Worm (Caenorhabditis elegans) whole organism, L4/young adult: ENCODE data around the gene clec-71.
"Not testable (repeated sequence)": the region's sequence is repeated elsewhere in the genome, so short reads cannot be mapped to it uniquely, and the experiment has no call there.

Experiments
- W03F9.2 ChIP-seq: fragments of 150-350 bp; optimal IDR thresholded peaks from 2 replicates; lab custom pipeline; 2014; ENCODE audit warnings: missing biosample characterization, missing genetic modification characterization
- dao-5 ChIP-seq: sonication (generic microtip); optimal IDR thresholded peaks from 2 replicates; lab custom pipeline; 2016; ENCODE audit warnings: missing genotype, missing genetic modification characterization, moderate library complexity, missing compliant biosample characterization
- him-1 ChIP-seq: sonication (generic microtip); optimal IDR thresholded peaks from 2 replicates; lab custom pipeline; 2016; ENCODE audit warnings: missing genotype, missing genetic modification reagents, missing genetic modification characterization, missing compliant biosample characterization

The clec-71 gene

ce11 chrIV:3937097-3937496, at the start of gene clec-71:
Gene clec-71 (plus strand): TSS chrIV:3937458.
- no peak for TF ChIP-seq dao-5 (tag; lab: Kevin White, UChicago)
- no peak for TF ChIP-seq him-1
- no peak for TF ChIP-seq W03F9.2 (tag; lab: Kevin White, UChicago)

- TF ChIP-seq him-1 = no peak
- no peak for TF ChIP-seq W03F9.2 (tag; lab: Kevin White, UChicago)
- TF ChIP-seq dao-5 (tag; lab: Kevin White, UChicago) = no peak
These were observed 48.3 kb upstream of the clec-71 start, which contains the start of gene oac-21 for ce11 chrIV:3888963-3889362. Gene oac-21 (plus strand): TSS chrIV:3889263.

DNA sequence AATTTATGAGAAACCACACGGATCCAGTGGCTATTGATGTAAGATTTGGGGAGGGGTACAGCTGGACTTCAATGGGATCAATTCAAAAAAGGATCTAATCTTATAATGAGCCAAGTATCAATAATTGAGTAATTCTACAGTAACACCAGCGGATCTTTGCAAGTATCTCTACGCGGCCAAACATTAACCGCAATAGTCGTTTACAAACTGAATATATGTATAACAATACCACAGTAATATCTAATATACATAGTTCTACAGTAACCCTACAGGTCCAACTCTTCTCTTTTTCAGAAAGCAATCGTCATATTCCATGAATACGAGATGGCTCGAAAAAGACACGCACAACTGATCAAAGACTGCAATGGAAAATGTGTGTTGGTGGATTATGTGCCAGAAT, 45.2 kb upstream of the clec-71 start, which contains the start of gene F56D6.9:
Gene F56D6.9, plus strand, starts transcription at position 301 of the 400 bp plus-strand sequence.
- TF ChIP-seq dao-5 (tag; lab: Kevin White, UChicago) = no peak
- no peak for TF ChIP-seq W03F9.2 (tag; lab: Kevin White, UChicago)
- no peak for TF ChIP-seq him-1

ce11 chrIV:3894004-3894480, 43.2 kb upstream of the clec-71 start, which contains the start of gene F56D6.8:
Gene F56D6.8 (minus strand): TSS chrIV:3894430.
- TF ChIP-seq him-1 (no peak), dao-5 (tag; lab: Kevin White, UChicago) (no peak), W03F9.2 (tag; lab: Kevin White, UChicago) (no peak)

ce11 chrIV:3894770-3895169, 42.5 kb upstream of the clec-71 start, which contains the start of gene dct-8:
Gene dct-8 (plus strand): TSS chrIV:3895070.
- no peak for TF ChIP-seq W03F9.2 (tag; lab: Kevin White, UChicago)
- no peak for TF ChIP-seq him-1
- TF ChIP-seq dao-5 (tag; lab: Kevin White, UChicago) = no peak

DNA sequence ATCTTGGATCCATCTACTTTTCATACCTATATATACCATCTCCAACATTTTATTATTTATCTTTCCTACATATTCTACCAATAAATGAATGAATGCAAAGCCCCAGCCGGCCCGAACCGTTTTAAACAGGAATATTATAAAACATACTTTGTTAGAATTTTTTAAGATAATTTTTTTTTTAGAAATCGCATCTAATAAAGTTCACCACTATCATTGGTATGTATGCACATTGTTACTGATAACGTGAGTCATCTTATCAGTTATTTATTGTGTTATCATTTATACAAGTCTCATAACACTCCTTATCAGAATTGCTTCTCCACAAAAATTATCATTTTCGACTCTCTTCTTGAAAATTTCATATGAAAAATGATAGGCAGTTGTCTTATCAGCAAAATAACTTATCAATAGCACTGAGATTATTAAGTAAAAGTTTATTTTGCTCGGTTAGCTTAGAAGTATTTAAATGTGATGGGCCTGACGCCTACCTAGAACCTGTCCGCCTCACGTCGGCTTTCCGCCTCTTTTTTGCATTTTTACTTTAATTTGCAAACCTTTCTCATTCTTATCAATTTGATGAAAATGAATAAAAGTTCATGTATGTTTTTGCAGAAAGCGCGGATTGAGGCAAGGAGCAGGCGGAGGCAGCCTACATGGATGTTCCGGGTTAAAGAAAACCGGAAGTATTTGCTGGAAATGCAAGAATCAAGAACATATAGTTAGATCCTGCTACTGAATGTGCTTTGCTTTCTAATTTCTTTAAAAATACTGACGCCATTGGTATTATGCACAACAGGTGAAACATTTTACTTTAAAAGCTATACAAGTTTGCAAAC, 37.3 kb upstream of the clec-71 start, which contains the start of gene srz-62:
Gene srz-62, plus strand, starts transcription at position 786 of the 836 bp plus-strand sequence.
- TF ChIP-seq dao-5 (tag; lab: Kevin White, UChicago) (no peak), him-1 (no peak), W03F9.2 (tag; lab: Kevin White, UChicago) (no peak)

- TF ChIP-seq him-1 (no peak), dao-5 (tag; lab: Kevin White, UChicago) (no peak), W03F9.2 (tag; lab: Kevin White, UChicago) (no peak)
These were observed 34.3 kb upstream of the clec-71 start, which contains the start of gene F56D6.6 for ce11 chrIV:3902955-3903354. Gene F56D6.6 (plus strand): TSS chrIV:3903255.

ce11 chrIV:3904620-3905019, 32.6 kb upstream of the clec-71 start, which contains the start of gene F56D6.21:
Gene F56D6.21 (plus strand): TSS chrIV:3904920.
- TF ChIP-seq W03F9.2 (tag; lab: Kevin White, UChicago) (no peak), him-1 (no peak), dao-5 (tag; lab: Kevin White, UChicago) (no peak)

DNA sequence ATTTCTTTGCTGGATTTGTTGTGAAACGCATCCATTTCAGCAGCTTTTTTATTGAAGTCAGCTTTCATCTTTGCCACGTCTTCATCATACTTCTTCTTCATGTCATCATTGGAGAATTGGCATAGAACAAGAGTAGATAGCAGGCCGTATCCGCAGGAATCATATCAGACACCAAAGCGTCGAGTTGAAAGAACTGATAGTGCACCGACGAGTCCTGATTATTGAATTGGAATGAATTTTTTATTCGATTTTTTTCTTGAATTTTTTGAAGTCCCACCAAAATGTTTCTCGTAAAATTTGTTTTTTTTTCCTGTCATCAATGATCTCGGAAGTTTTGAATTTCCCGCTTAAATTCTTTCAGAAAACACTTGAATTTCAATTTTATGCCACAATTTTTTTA, 30.9 kb upstream of the clec-71 start, which contains the start of gene F56D6.11:
Gene F56D6.11, minus strand, starts transcription at position 101 of the 400 bp plus-strand sequence.
- TF ChIP-seq dao-5 (tag; lab: Kevin White, UChicago) (no peak), W03F9.2 (tag; lab: Kevin White, UChicago) (no peak)

- TF ChIP-seq W03F9.2 (tag; lab: Kevin White, UChicago) = no peak
- TF ChIP-seq dao-5 (tag; lab: Kevin White, UChicago) = no peak
- TF ChIP-seq him-1 = no peak
These were observed 29.6 kb upstream of the clec-71 start, which contains the start of the genes F56D6.22 and F56D6.12 for ce11 chrIV:3907506-3908188. Gene F56D6.22 (minus strand): TSS chrIV:3907606. Gene F56D6.12 (plus strand): TSS chrIV:3908138.

DNA sequence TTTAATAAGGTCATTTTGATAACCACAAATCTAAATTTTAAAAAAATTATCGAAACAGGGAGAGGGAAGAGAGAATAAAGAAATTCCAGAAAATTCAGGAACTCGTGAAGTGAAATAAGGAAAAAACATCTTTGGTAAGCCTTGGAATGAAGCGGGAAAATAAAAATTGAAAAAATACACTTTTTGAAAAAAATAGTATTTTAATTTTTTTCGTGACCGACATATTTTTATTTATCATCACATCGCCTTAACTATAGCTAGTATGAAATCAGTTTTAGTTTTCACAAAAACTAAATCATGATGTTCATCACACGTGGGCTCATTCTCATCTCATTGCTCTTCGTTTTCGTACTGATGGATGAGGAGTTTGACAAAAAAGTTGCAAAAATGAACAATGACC, 28.1 kb upstream of the clec-71 start, which contains the start of gene F56D6.13:
Gene F56D6.13, plus strand, starts transcription at position 301 of the 400 bp plus-strand sequence.
- no peak for TF ChIP-seq him-1
- TF ChIP-seq W03F9.2 (tag; lab: Kevin White, UChicago) = no peak
- no peak for TF ChIP-seq dao-5 (tag; lab: Kevin White, UChicago)

DNA sequence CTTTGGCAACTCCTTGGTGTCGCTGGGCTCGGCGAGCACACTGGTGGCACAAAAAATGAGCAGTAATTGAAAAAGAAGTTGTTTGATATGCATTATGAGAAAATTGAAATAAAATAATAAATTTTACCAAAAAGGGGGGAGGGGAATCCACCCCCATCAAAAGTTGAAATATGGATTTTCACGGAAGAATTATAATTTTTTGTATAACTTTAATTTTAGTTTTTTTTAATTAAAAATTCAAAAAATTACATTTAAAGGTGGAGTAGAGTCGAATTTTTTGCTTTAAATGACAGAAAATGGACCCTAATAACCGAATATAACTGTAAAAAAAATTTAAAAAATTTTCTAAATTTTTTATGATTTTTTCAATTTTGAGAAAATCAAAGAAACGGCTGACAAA, 25.4 kb upstream of the clec-71 start, which contains the start of gene F56D6.18:
Gene F56D6.18, minus strand, starts transcription at position 101 of the 400 bp plus-strand sequence.
- TF ChIP-seq dao-5 (tag; lab: Kevin White, UChicago); him-1; W03F9.2 (tag; lab: Kevin White, UChicago): not testable (repeated sequence)

DNA sequence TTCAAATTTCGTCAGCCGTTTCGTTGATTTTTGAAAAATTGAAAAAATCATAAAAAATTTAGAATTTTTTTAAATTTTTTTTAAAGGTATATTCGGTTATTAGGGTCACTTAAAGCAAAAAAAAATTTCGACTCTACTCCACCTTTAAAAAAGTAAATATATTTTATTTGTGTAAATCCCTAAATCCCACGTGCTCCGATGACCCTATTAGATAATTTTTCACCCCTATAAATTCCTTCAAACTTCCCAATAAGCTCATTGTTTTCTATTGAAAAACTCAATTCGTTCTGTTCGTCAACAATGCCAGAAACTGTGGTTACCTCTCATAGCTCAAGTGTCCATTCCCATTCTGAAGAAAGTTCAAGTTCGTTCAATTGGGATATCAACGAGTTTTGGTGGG, 24.7 kb upstream of the clec-71 start, which contains the start of gene F56D6.20:
Gene F56D6.20, plus strand, starts transcription at position 301 of the 400 bp plus-strand sequence.
- TF ChIP-seq him-1 (no peak), W03F9.2 (tag; lab: Kevin White, UChicago) (no peak), dao-5 (tag; lab: Kevin White, UChicago) (no peak)
